Worm (Caenorhabditis elegans) whole organism, mixed stage, embryonic: Measurements from ENCODE around the gene T27E7.5.

ENCODE experiments used
- blmp-1 ChIP-seq: fragments of 150-350 bp; optimal IDR thresholded peaks from 2 replicates; lab custom pipeline; 2014; ENCODE audit warnings: missing biosample characterization, missing genetic modification characterization
- cnd-1 ChIP-seq: fragments of 200-800 bp; sonication (Bioruptor generic); optimal IDR thresholded peaks from 2 replicates; lab custom pipeline; 2018; ENCODE audit warnings: mild to moderate bottlenecking, missing genetic modification characterization, missing compliant biosample characterization
- elt-1 ChIP-seq: sonication (generic microtip); optimal IDR thresholded peaks from 2 replicates; lab custom pipeline; 2017; ENCODE audit warnings: missing genetic modification characterization, mild to moderate bottlenecking, missing compliant biosample characterization, antibody characterized with exemption, moderate library complexity, borderline replicate concordance; ENCODE audit not compliant: insufficient read depth
- mep-1 ChIP-seq: fragments of 150-350 bp; optimal IDR thresholded peaks from 2 replicates; lab custom pipeline; 2017; ENCODE audit warnings: missing biosample characterization, missing genetic modification reagents, missing genetic modification characterization, inconsistent platforms
- nhr-28 ChIP-seq: fragments of 150-350 bp; optimal IDR thresholded peaks from 2 replicates; lab custom pipeline; 2014; ENCODE audit warnings: missing biosample characterization, missing genetic modification characterization
- pha-4 ChIP-seq: fragments of 150-350 bp; optimal IDR thresholded peaks from 2 replicates; lab custom pipeline; 2018; ENCODE audit warnings: missing biosample characterization, missing genetic modification reagents, missing genetic modification characterization
- snpc-4 ChIP-seq: fragments of 150-350 bp; optimal IDR thresholded peaks from 2 replicates; lab custom pipeline; 2014; ENCODE audit warnings: missing biosample characterization, missing genetic modification characterization
- unc-62 ChIP-seq: fragments of 150-350 bp; optimal IDR thresholded peaks from 2 replicates; lab custom pipeline; 2014; ENCODE audit warnings: missing biosample characterization, missing genetic modification reagents, missing genetic modification characterization
- ztf-11 ChIP-seq: fragments of 150-350 bp; optimal IDR thresholded peaks from 2 replicates; lab custom pipeline; 2014; ENCODE audit warnings: missing biosample characterization, missing genetic modification characterization

DNA sequence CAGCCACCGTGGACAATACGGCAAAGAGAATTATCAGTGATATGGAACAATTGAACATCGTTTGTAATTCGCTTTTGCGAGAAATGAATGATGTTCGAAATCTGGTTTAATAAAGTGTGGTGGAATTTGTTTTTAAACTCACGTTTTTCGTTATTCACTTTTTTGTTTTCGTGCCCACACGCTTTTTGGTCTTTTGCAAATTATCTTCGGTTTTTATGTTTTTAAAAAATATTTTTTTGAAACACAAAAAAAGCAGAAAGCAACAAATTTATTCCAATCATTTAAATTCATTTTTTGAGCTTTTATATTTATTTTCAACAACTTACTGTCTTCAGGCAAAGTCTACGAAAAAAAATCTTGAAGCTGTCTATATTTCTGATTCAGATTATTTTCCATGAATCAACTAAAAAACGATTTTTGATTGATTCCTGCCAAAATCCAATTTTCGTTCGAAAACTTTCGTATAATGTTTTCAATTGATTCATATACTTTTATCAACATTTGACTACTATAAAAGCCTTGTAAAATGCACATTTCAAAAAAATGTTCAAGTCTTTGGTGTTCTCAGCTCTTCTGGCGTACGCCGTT, 37.4 kb downstream of the T27E7.5 start, which contains the start of the genes Y57G11B.3 and Y57G11B.5:
- no peak for TF ChIP-seq unc-62
- no peak for TF ChIP-seq cnd-1 (tag; lab: Kevin White, UChicago)
- TF ChIP-seq ztf-11 (tag; lab: Kevin White, UChicago): no peak
- no peak for TF ChIP-seq snpc-4 (tag; lab: Kevin White, UChicago)
- no peak for TF ChIP-seq pha-4
- no peak for TF ChIP-seq elt-1 (tag; lab: Kevin White, UChicago)
- no peak for TF ChIP-seq blmp-1 (tag; lab: Kevin White, UChicago)
- no peak for TF ChIP-seq mep-1 (tag; lab: Kevin White, UChicago)
- no peak for TF ChIP-seq nhr-28 (tag; lab: Kevin White, UChicago)
